Worm (Caenorhabditis elegans) whole organism, midembryonic: Measurements from ENCODE around the gene srh-252.

Experiments used
- T22C8.4 ChIP-seq: fragments of 200-800 bp; sonication (Bioruptor generic); IDR thresholded peaks from 2 replicates; pipeline ENCODE4 v1.3.6; 2022; ENCODE audit warnings: missing genetic modification characterization, missing compliant biosample characterization
- ref-1 ChIP-seq: fragments of 200-800 bp; sonication (Bioruptor generic); conservative IDR thresholded peaks from 2 replicates; pipeline ENCODE4 v1.3.6; 2022; ENCODE audit warnings: missing genetic modification reagents, missing genetic modification characterization, missing compliant biosample characterization
- ztf-23 ChIP-seq: fragments of 200-800 bp; sonication (Bioruptor generic); IDR thresholded peaks from 2 replicates; pipeline ENCODE4 v1.3.6; 2022; ENCODE audit warnings: missing genetic modification reagents, missing genetic modification characterization, missing compliant biosample characterization

DNA sequence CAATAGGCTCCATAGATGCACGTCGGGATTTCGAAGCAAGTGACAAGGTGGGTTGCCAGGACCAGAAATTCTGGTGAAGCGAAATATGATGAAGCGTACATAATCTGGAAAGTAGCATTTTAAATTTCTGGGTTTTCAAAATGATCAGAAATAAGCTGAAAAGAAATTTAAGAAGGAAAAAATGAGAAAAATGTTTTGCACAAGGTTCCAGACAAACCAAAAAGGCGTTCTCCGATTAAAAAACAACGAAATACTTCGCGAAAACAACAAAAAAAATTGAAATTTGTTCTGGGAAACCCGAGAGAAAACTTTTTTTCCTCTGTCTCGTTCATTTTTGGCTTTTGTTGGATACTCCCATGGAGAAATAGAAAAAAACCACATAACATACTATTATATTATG is at the start of gene srh-252:
- TF ChIP-seq T22C8.4 (GFP tag; lab: Robert Waterston, UW) (no peak), ref-1 (GFP tag; lab: Robert Waterston, UW) (no peak), ztf-23 (GFP tag; lab: Robert Waterston, UW) (no peak)
